Fruit fly (Drosophila melanogaster): ENCODE results near the gene Gorab.

Gene Gorab

dm6 chr3L:17379311-17379710 is 49.3 kb downstream of the Gorab start, which contains the start of gene Cad74A:
Cad74A (minus strand) TSS chr3L:17379530.
- TF ChIP-seq GATAd (GFP tag; optimal IDR thresholded peaks at IDR 0.05): no peak
- TF ChIP-seq Myc (optimal IDR thresholded peaks at IDR 0.05): peak; percentile 50
- TF ChIP-seq CG9705 (GFP tag; optimal IDR thresholded peaks at IDR 0.05): no peak
- peak; percentile 47 for TF ChIP-seq Vsx2 (GFP tag; optimal IDR thresholded peaks at IDR 0.05; ENCODE audit: partially characterized antibody)
- peak; percentile 87 for TF ChIP-seq psq (GFP tag; optimal IDR thresholded peaks at IDR 0.05)
- TF ChIP-seq Hr78 (GFP tag; optimal IDR thresholded peaks at IDR 0.05): no peak
- no peak for TF ChIP-seq dmrt93B (GFP tag; optimal IDR thresholded peaks at IDR 0.05)
- no peak for TF ChIP-seq Rel (GFP tag; optimal IDR thresholded peaks at IDR 0.05)
- no peak for TF ChIP-seq Rel (tag; optimal IDR thresholded peaks at IDR 0.05)
- peak in 1 of 2 experiments; percentile 5 for TF ChIP-seq dl (GFP tag; optimal IDR thresholded peaks at IDR 0.05; ENCODE audit: insufficient read depth in 1 of 2, partially characterized antibody in 2 of 2)
- no peak for TF ChIP-seq CrebA (GFP tag; optimal IDR thresholded peaks at IDR 0.05; ENCODE audit: borderline replicate concordance)
- TF ChIP-seq Mio (GFP tag; optimal IDR thresholded peaks at IDR 0.05): no peak
- TF ChIP-seq Dif (GFP tag; optimal IDR thresholded peaks at IDR 0.05; ENCODE audit: partially characterized antibody): peak; percentile 53
- TF ChIP-seq br (GFP tag; optimal IDR thresholded peaks at IDR 0.05): no peak
- peak; percentile 46 for TF ChIP-seq Hr83 (GFP tag; optimal IDR thresholded peaks at IDR 0.05; ENCODE audit: poor library complexity, severe bottlenecking)
- TF ChIP-seq pan (optimal IDR thresholded peaks at IDR 0.05): no peak

Data from whole organism, wandering third instar larva.